Worm (Caenorhabditis elegans): ENCODE data around the gene F13B6.3.
A peak's percentile ranks its signal among the peaks of the same experiment; 100 is the strongest.

F13B6.3 gene

DNA sequence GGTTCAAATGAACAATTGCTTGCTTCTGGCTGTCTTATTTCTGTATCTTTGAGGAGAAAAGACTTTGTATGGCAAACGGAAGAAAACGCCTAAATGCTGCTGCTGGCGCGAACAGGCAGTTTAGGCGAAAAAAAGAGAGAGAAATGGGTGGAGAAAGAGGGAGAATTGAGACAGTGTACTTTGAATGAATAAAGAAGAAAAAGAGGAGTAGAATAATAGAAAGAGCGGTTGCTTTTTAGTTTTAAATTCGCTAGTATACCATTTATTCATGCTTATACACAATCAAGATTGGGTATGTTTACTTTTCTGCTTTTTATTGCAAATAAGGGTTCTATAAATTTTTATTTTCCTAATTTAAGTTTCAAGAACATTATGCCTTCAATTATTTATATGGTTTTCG is 26.4 kb downstream of the F13B6.3 start:
- TF ChIP-seq elt-2 (tag; optimal IDR thresholded peaks at IDR 0.05) (no peak), elt-3 (tag; optimal IDR thresholded peaks at IDR 0.05) (no peak), lin-15B (tag; optimal IDR thresholded peaks at IDR 0.05) (no peak), elt-1 (tag; optimal IDR thresholded peaks at IDR 0.05) (no peak), eor-1 (tag; optimal IDR thresholded peaks at IDR 0.05) (no peak), nhr-12 (tag; optimal IDR thresholded peaks at IDR 0.05) (no peak), mdl-1 (tag; optimal IDR thresholded peaks at IDR 0.05) (no peak), ZK546.5 (tag; optimal IDR thresholded peaks at IDR 0.05) (no peak), nhr-237 (tag; optimal IDR thresholded peaks at IDR 0.05) (no peak), nhr-11 (tag; optimal IDR thresholded peaks at IDR 0.05) (no peak), egl-5 (tag; optimal IDR thresholded peaks at IDR 0.05) (no peak)

ce11 chrIV:7433858-7434257 is 31.9 kb downstream of the F13B6.3 start, which contains the start of gene B0496.11:
Gene B0496.11 (minus strand): TSS chrIV:7433958.
- no peak for TF ChIP-seq hmg-11 (tag; optimal IDR thresholded peaks at IDR 0.05)
- TF ChIP-seq nhr-28 (tag; optimal IDR thresholded peaks at IDR 0.05): no peak
- no peak for TF ChIP-seq ceh-9 (tag; optimal IDR thresholded peaks at IDR 0.05)
- TF ChIP-seq nfya-1 (tag; optimal IDR thresholded peaks at IDR 0.05; ENCODE audit: insufficient read depth): no peak
- no peak for TF ChIP-seq R02D3.7 (tag; optimal IDR thresholded peaks at IDR 0.05)
- TF ChIP-seq pha-4 (tag; optimal IDR thresholded peaks at IDR 0.05): no peak
- no peak for TF ChIP-seq sea-2 (GFP tag; optimal IDR thresholded peaks at IDR 0.05)
- no peak for TF ChIP-seq zag-1 (tag; optimal IDR thresholded peaks at IDR 0.05)
- no peak for TF ChIP-seq ZK546.5 (tag; optimal IDR thresholded peaks at IDR 0.05)
- TF ChIP-seq nhr-77 (tag; optimal IDR thresholded peaks at IDR 0.05): no peak

DNA sequence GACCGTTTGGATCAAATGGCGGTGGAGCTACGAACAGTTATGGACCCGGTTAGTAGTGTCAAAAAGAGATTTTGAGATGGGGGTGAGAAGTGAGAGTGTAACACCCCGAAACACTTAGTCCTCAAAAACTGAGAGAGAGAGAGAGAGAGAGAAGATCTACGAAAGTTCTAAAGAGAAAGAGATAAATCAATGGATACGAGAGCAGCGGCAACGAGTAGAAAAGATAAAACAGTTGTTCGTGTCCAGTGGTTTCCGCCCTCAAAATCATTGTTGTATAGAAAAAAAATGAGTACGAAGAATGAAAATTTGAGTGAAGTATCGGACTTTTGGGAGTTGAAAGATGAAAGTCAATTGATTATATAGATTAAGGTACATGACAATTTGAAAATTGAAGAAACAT is 36.8 kb downstream of the F13B6.3 start:
- TF ChIP-seq daf-12 (tag; optimal IDR thresholded peaks at IDR 0.05) (no peak), nhr-12 (tag; optimal IDR thresholded peaks at IDR 0.05) (no peak), nhr-28 (tag; optimal IDR thresholded peaks at IDR 0.05) (no peak), nhr-23 (tag; optimal IDR thresholded peaks at IDR 0.05) (no peak), eor-1 (tag; optimal IDR thresholded peaks at IDR 0.05) (no peak), nhr-67 (tag; optimal IDR thresholded peaks at IDR 0.05) (no peak), jun-1 (tag; optimal IDR thresholded peaks at IDR 0.05) (no peak), ceh-28 (tag; optimal IDR thresholded peaks at IDR 0.05) (no peak), ama-1 (optimal IDR thresholded peaks at IDR 0.05) (no peak)

DNA sequence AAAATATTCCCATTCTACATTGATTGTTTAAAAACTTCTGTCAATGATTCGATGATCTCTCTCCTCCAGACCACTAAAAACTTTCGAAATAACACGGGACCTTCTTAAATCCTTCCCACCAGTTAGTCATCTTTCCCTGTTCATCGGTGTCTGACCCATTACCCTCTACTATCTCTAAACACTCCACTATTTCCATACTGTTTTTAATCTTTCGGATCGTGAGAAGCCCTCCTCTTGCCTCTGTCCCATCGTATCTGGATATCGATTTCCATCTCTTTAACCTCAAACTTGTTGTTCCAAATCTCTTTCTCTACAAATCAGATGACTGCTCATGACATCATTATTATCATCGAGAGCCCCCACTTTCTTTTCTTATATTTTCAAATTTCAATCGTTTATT is 37.4 kb downstream of the F13B6.3 start:
- TF ChIP-seq fos-1 (tag; optimal IDR thresholded peaks at IDR 0.05) (no peak), lin-15B (tag; optimal IDR thresholded peaks at IDR 0.05) (no peak), pqm-1 (tag; optimal IDR thresholded peaks at IDR 0.05) (no peak), ztf-11 (tag; optimal IDR thresholded peaks at IDR 0.05) (no peak), nhr-76 (tag; optimal IDR thresholded peaks at IDR 0.05) (no peak), mml-1 (tag; optimal IDR thresholded peaks at IDR 0.05) (no peak), ceh-28 (tag; optimal IDR thresholded peaks at IDR 0.05) (no peak), nhr-25 (tag; optimal IDR thresholded peaks at IDR 0.05) (no peak), nhr-43 (tag; optimal IDR thresholded peaks at IDR 0.05; ENCODE audit: poor library complexity, severe bottlenecking) (no peak), nhr-28 (tag; optimal IDR thresholded peaks at IDR 0.05) (no peak), tbx-2 (tag; optimal IDR thresholded peaks at IDR 0.05) (no peak), jun-1 (tag; optimal IDR thresholded peaks at IDR 0.05) (no peak)

ce11 chrIV:7426055-7426454 is 39.7 kb downstream of the F13B6.3 start:
- TF ChIP-seq sea-2 (GFP tag; optimal IDR thresholded peaks at IDR 0.05) (no peak), nfya-1 (tag; optimal IDR thresholded peaks at IDR 0.05; ENCODE audit: insufficient read depth) (peak; percentile 7)

- TF ChIP-seq skn-1 (tag; optimal IDR thresholded peaks at IDR 0.05): no peak
- no peak for TF ChIP-seq lsy-12 (tag; optimal IDR thresholded peaks at IDR 0.05)
- no peak for TF ChIP-seq nhr-28 (tag; optimal IDR thresholded peaks at IDR 0.05)
- no peak for TF ChIP-seq nhr-76 (tag; optimal IDR thresholded peaks at IDR 0.05)
- TF ChIP-seq elt-1 (tag; optimal IDR thresholded peaks at IDR 0.05): no peak
- TF ChIP-seq zag-1 (tag; optimal IDR thresholded peaks at IDR 0.05): no peak
- TF ChIP-seq nhr-25 (tag; optimal IDR thresholded peaks at IDR 0.05): no peak
- TF ChIP-seq elt-2 (tag; optimal IDR thresholded peaks at IDR 0.05): no peak
- no peak for TF ChIP-seq nhr-23 (tag; optimal IDR thresholded peaks at IDR 0.05)
- TF ChIP-seq ZK546.5 (tag; optimal IDR thresholded peaks at IDR 0.05): no peak
- TF ChIP-seq pha-4 (tag; optimal IDR thresholded peaks at IDR 0.05): no peak
Measured at ce11 chrIV:7424198-7424597, 41.6 kb downstream of the F13B6.3 start, which contains the start of gene unc-82. Gene unc-82 (plus strand): TSS chrIV:7424498.

All from whole organism, L3 larva.